Fruit fly (Drosophila melanogaster) whole organism, prepupa: ENCODE data around the gene CG32473.

Source experiments
- CG16779 ChIP-seq: fragments of 200-800 bp; sonication (Bioruptor generic); optimal IDR thresholded peaks from 3 replicates; lab custom pipeline; 2017; ENCODE audit warnings: missing biosample characterization, mild to moderate bottlenecking, missing genetic modification characterization
- CG34406 ChIP-seq: fragments of 200-800 bp; sonication (Bioruptor generic); optimal IDR thresholded peaks from 3 replicates; lab custom pipeline; 2016; ENCODE audit warnings: missing biosample characterization, missing genetic modification characterization
- CG6854 ChIP-seq: fragments of 200-800 bp; sonication (Bioruptor generic); optimal IDR thresholded peaks from 2 replicates; lab custom pipeline; 2017; ENCODE audit warnings: missing biosample characterization, mild to moderate bottlenecking, missing genetic modification characterization
- CG9139 ChIP-seq: fragments of 200-800 bp; sonication (Bioruptor generic); optimal IDR thresholded peaks from 3 replicates; lab custom pipeline; 2017; ENCODE audit warnings: missing biosample characterization, mild to moderate bottlenecking, missing genetic modification characterization
- OdsH ChIP-seq: fragments of 200-800 bp; sonication (Bioruptor generic); optimal IDR thresholded peaks from 3 replicates; lab custom pipeline; 2016; ENCODE audit warnings: missing biosample characterization, missing genetic modification characterization
- Sox14 ChIP-seq: fragments of 200-800 bp; sonication (Bioruptor generic); optimal IDR thresholded peaks from 3 replicates; lab custom pipeline; 2016; ENCODE audit warnings: missing biosample characterization, missing genetic modification characterization
- cyc ChIP-seq: fragments of 200-800 bp; sonication (Bioruptor generic); optimal IDR thresholded peaks from 3 replicates; lab custom pipeline; 2016; ENCODE audit warnings: missing biosample characterization, missing genetic modification characterization
- fkh ChIP-seq: fragments of 200-800 bp; sonication (Bioruptor generic); optimal IDR thresholded peaks from 3 replicates; lab custom pipeline; 2017; ENCODE audit warnings: missing biosample characterization, mild to moderate bottlenecking, missing genetic modification characterization, moderate library complexity
- salr ChIP-seq, 2 experiments: fragments of 200-800 bp; sonication (Bioruptor generic); optimal IDR thresholded peaks; 3 replicates each; lab custom pipeline; 2016 to 2018; ENCODE audit warnings: missing biosample characterization in 2 of 2, missing genetic modification characterization in 2 of 2, mild to moderate bottlenecking in 1 of 2

DNA sequence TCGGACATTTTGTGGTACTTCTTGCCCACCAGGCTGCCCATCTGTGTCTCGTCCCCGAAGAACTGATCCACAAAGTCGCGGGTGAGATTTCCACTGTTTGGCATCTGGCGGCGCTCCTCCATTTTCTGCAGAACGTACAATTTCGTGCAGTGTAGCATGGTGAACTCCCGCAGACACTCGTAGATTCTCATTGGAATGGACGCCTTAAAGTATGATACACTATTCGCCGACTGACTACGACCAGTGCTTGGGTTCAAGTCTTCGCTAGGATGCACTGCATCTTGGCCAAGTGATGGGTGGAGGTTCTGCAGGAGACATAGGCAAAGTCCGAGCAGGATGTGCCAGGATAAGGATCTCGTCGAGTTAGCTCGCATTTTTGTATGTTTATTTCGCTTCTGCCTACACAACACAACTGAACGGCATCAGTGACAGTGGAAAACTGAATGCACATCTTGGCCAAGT is 16.3 kb upstream of the CG32473 start, which contains the start of gene CG15888:
- TF ChIP-seq cyc = no peak
- TF ChIP-seq fkh (GFP tag; lab: Kevin White, UChicago) = no peak
- no peak for TF ChIP-seq salr (GFP tag; optimal IDR thresholded peaks at IDR 0.05; lab: Kevin White, UChicago)
- no peak for TF ChIP-seq CG9139 (GFP tag; lab: Kevin White, UChicago)
- TF ChIP-seq CG16779 (tag; lab: Kevin White, UChicago) = no peak
- no peak for TF ChIP-seq CG6854
- TF ChIP-seq OdsH (GFP tag; lab: Kevin White, UChicago) = no peak
- TF ChIP-seq CG34406 (GFP tag; lab: Kevin White, UChicago) = no peak
- TF ChIP-seq Sox14 (GFP tag; lab: Kevin White, UChicago) = no peak
